Worm (Caenorhabditis elegans) whole organism, L4 larva: ENCODE measurements around the gene vha-7.
A peak's percentile ranks its signal among the peaks of the same experiment; 100 is the strongest.
"Not testable (repeated sequence)": the region's sequence is repeated elsewhere in the genome, so short reads cannot be mapped to it uniquely, and the experiment has no call there.

ENCODE experiments used
- Y5F2A.4 ChIP-seq: fragments of 200-800 bp; sonication (Bioruptor generic); optimal IDR thresholded peaks from 2 replicates; lab custom pipeline; 2018; ENCODE audit warnings: mild to moderate bottlenecking, missing genetic modification characterization, missing compliant biosample characterization
- Y75B8A.6 ChIP-seq: fragments of 200-800 bp; sonication (Bioruptor generic); IDR thresholded peaks from 2 replicates; pipeline ENCODE4 v1.3.6; 2022; ENCODE audit warnings: missing genetic modification reagents, missing genetic modification characterization, missing compliant biosample characterization
- ZK546.5 ChIP-seq, 2 experiments: sonication (generic microtip); optimal IDR thresholded peaks; 2 replicates each; lab custom pipeline; 2017; ENCODE audit warnings: missing biosample characterization in 2 of 2, missing genetic modification characterization in 2 of 2
- attf-4 ChIP-seq: sonication (generic microtip); optimal IDR thresholded peaks from 3 replicates; lab custom pipeline; 2017; ENCODE audit warnings: missing biosample characterization, missing genetic modification characterization
- cey-2 ChIP-seq: sonication (generic microtip); optimal IDR thresholded peaks from 3 replicates; lab custom pipeline; 2017; ENCODE audit warnings: missing genetic modification characterization, mild to moderate bottlenecking, missing compliant biosample characterization, antibody characterized with exemption, borderline replicate concordance; ENCODE audit not compliant: insufficient read depth
- daf-8 ChIP-seq: fragments of 200-800 bp; sonication (Bioruptor generic); IDR thresholded peaks from 2 replicates; pipeline ENCODE4 v1.3.6; 2022; ENCODE audit warnings: missing genetic modification characterization, missing compliant biosample characterization
- dpl-1 ChIP-seq: fragments of 150-350 bp; optimal IDR thresholded peaks from 2 replicates; lab custom pipeline; 2014; ENCODE audit warnings: missing biosample characterization, missing genetic modification reagents, missing genetic modification characterization
- fkh-10 ChIP-seq: fragments of 150-350 bp; optimal IDR thresholded peaks from 2 replicates; lab custom pipeline; 2014; ENCODE audit warnings: missing biosample characterization, missing genetic modification reagents, missing genetic modification characterization
- hif-1 ChIP-seq, 2 experiments: sonication (generic microtip); optimal IDR thresholded peaks; 2 replicates each; lab custom pipeline; 2016 to 2017; ENCODE audit warnings: missing compliant biosample characterization in 2 of 2, missing genetic modification characterization in 2 of 2, missing genetic modification reagents in 2 of 2, missing genotype in 2 of 2, mild to moderate bottlenecking in 1 of 2
- hlh-11 ChIP-seq: fragments of 200-800 bp; sonication (Bioruptor generic); optimal IDR thresholded peaks from 2 replicates; lab custom pipeline; 2018; ENCODE audit warnings: mild to moderate bottlenecking, missing genetic modification characterization, missing compliant biosample characterization
- hlh-30 ChIP-seq: sonication (generic microtip); optimal IDR thresholded peaks from 2 replicates; lab custom pipeline; 2017; ENCODE audit warnings: antibody characterized with exemption, mild to moderate bottlenecking, missing genetic modification characterization, missing compliant biosample characterization; ENCODE audit not compliant: insufficient read depth
- jun-1 ChIP-seq: fragments of 150-350 bp; optimal IDR thresholded peaks from 2 replicates; lab custom pipeline; 2014; ENCODE audit warnings: missing biosample characterization, missing genetic modification reagents, missing genetic modification characterization
- lim-7 ChIP-seq: fragments of 200-800 bp; sonication (Bioruptor generic); IDR thresholded peaks from 2 replicates; pipeline ENCODE4 v1.3.6; 2022; ENCODE audit warnings: missing genetic modification characterization, missing compliant biosample characterization
- lin-13 ChIP-seq: fragments of 150-350 bp; optimal IDR thresholded peaks from 2 replicates; lab custom pipeline; 2014; ENCODE audit warnings: missing biosample characterization, missing genetic modification reagents, missing genetic modification characterization
- lsy-2 ChIP-seq, 2 experiments: fragments of 150-350 bp in 1 of 2; sonication (generic microtip) in 1 of 2; optimal IDR thresholded peaks; 2 replicates each; lab custom pipeline; 2014 to 2017; ENCODE audit warnings: missing biosample characterization in 2 of 2, missing genetic modification characterization in 2 of 2
- mdl-1 ChIP-seq, 2 experiments: fragments of 150-350 bp in 1 of 2; sonication (generic microtip) in 1 of 2; optimal IDR thresholded peaks; 2 replicates each; lab custom pipeline; 2014 to 2017; ENCODE audit warnings: missing biosample characterization in 2 of 2, missing genetic modification characterization in 2 of 2
- mdt-29 ChIP-seq: fragments of 200-800 bp; sonication (Bioruptor generic); IDR thresholded peaks from 2 replicates; pipeline ENCODE4 v1.3.6; 2022; ENCODE audit warnings: missing genetic modification reagents, missing genetic modification characterization, missing compliant biosample characterization
- mep-1 ChIP-seq: fragments of 150-350 bp; sonication (generic microtip); optimal IDR thresholded peaks from 3 replicates; lab custom pipeline; 2014; ENCODE audit warnings: missing biosample characterization, missing genetic modification characterization
- mxl-2 ChIP-seq: fragments of 200-800 bp; sonication (Bioruptor generic); conservative IDR thresholded peaks from 2 replicates; pipeline ENCODE4 v1.3.6; 2022; ENCODE audit warnings: missing genetic modification reagents, missing genetic modification characterization, missing compliant biosample characterization
- mxl-3 ChIP-seq: fragments of 200-800 bp; sonication (Bioruptor generic); optimal IDR thresholded peaks from 2 replicates; lab custom pipeline; 2018; ENCODE audit warnings: mild to moderate bottlenecking, missing genetic modification characterization, missing compliant biosample characterization
- nhr-10 ChIP-seq: fragments of 150-350 bp; optimal IDR thresholded peaks from 2 replicates; lab custom pipeline; 2014; ENCODE audit warnings: missing biosample characterization, missing genetic modification characterization
- nhr-11 ChIP-seq: fragments of 150-350 bp; optimal IDR thresholded peaks from 2 replicates; lab custom pipeline; 2014; ENCODE audit warnings: missing biosample characterization, missing genetic modification characterization
- nhr-111 ChIP-seq: fragments of 200-800 bp; sonication (Bioruptor generic); optimal IDR thresholded peaks from 2 replicates; lab custom pipeline; 2018; ENCODE audit warnings: mild to moderate bottlenecking, missing genetic modification characterization, missing compliant biosample characterization
- nhr-25 ChIP-seq: sonication (generic microtip); optimal IDR thresholded peaks from 2 replicates; lab custom pipeline; 2017; ENCODE audit warnings: missing genetic modification characterization, mild to moderate bottlenecking, missing compliant biosample characterization, antibody characterized with exemption, moderate library complexity, borderline replicate concordance; ENCODE audit not compliant: insufficient read depth
- nhr-28 ChIP-seq: fragments of 150-350 bp; optimal IDR thresholded peaks from 2 replicates; lab custom pipeline; 2014; ENCODE audit warnings: missing biosample characterization, missing genetic modification characterization
- nhr-6 ChIP-seq: fragments of 150-350 bp; optimal IDR thresholded peaks from 2 replicates; lab custom pipeline; 2014; ENCODE audit warnings: missing biosample characterization, missing genetic modification characterization
- nhr-76 ChIP-seq: fragments of 150-350 bp; optimal IDR thresholded peaks from 2 replicates; lab custom pipeline; 2014; ENCODE audit warnings: missing biosample characterization, missing genetic modification characterization
- rbr-2 ChIP-seq: sonication (generic microtip); optimal IDR thresholded peaks from 2 replicates; lab custom pipeline; 2016; ENCODE audit warnings: missing genotype, missing genetic modification characterization, missing compliant biosample characterization
- sdz-12 ChIP-seq: fragments of 200-800 bp; sonication (Bioruptor generic); optimal IDR thresholded peaks from 2 replicates; lab custom pipeline; 2018; ENCODE audit warnings: mild to moderate bottlenecking, missing genetic modification characterization, missing compliant biosample characterization
- set-16 ChIP-seq: fragments of 200-800 bp; sonication (Bioruptor generic); IDR thresholded peaks from 2 replicates; pipeline ENCODE4 v1.3.6; 2022; ENCODE audit warnings: missing genetic modification reagents, missing genetic modification characterization, missing compliant biosample characterization
- unc-39 ChIP-seq: sonication (generic microtip); optimal IDR thresholded peaks from 2 replicates; lab custom pipeline; 2017; ENCODE audit warnings: missing biosample characterization, missing genetic modification characterization
- unc-62 ChIP-seq, 3 experiments: fragments of 150-350 bp in 1 of 3; sonication (generic microtip); optimal IDR thresholded peaks in 2 of 3; peaks in 1 of 3; 1 replicate in 1 of 3; 2 replicates in 2 of 3; lab custom pipeline; 2014 to 2017; ENCODE audit warnings: missing biosample characterization in 3 of 3, missing genetic modification characterization in 3 of 3, missing genetic modification reagents in 3 of 3, missing genotype in 1 of 3
- zfp-2 ChIP-seq: sonication (generic microtip); optimal IDR thresholded peaks from 2 replicates; lab custom pipeline; 2016; ENCODE audit warnings: mild to moderate bottlenecking, missing genetic modification characterization, missing compliant biosample characterization
- zfp-3 ChIP-seq: fragments of 200-800 bp; sonication (Bioruptor generic); conservative IDR thresholded peaks from 2 replicates; pipeline ENCODE4 v1.3.6; 2022; ENCODE audit warnings: missing genetic modification reagents, missing genetic modification characterization, missing compliant biosample characterization

vha-7 gene

DNA sequence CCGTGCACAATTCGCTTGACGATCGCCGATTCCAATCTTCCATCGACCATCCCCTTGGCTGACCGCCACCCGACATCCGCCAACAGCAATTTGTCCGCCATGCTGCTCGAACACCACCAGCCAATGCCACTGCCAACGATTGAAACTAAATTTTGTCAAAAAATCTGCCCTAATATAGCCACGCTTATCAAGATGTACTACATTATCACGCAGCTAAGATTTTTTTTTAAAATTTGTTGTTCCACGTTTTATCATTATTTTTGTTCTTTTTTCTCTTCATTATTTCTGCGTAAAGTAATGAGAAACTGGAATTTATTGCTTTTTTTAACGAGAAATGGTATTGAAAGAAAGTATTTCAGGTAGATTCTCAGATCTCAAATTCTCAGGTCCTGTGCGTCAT, 951 bp upstream of the vha-7 start, which contains the start of gene C26H9A.3:
C26H9A.3 (minus strand) TSS at position 101 of the 400 bp plus-strand sequence.
- TF ChIP-seq Y75B8A.6; mxl-3 (GFP tag; lab: Kevin White, UChicago); Y5F2A.4: not testable (repeated sequence)

DNA sequence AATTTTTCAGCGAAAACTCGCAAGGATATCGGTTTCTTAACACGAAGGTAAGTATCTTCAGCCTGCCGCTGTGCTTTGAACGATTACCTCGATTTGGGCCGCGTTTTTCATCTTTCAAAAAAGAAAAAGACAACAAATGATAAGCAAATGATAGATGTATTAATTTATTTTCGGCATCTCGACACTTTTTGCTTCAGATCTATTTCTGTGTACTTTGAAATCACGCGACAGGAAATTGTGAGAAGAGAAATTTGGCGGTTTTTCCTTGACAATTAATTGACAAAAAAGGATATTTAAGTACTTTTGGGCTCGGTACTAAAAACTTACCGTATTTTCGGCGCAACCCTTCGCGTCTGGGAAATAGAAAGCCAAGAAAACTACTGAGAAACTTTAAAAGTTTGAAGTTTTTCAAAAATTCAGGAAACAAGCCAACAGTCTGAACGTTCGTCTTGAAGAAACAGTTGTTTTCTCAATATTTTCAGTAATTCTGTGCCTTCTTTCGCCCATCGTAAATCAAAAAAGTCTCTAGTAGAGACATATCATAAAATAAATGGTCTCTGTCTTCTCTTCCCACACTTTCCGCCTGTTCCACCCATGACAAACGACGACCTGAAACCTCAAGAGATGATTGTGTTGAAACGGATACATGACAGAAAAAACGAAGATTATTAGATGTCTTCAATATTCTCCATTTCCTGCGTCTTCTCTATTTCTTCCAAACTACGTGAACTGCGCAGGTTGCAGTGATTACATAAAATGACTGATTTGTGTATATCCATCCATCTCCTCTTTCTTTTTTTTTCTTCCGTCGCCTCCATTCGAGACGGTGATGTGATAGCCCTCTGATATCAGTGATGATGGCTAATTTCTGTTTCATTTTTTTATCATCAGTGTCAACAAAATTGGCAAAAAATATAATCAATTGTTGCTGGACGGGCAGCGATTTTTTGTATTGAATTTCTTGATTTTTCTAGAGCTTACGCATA, 906 bp downstream of the vha-7 start:
- TF ChIP-seq mxl-3 (GFP tag; lab: Kevin White, UChicago): peak; percentile 57
- TF ChIP-seq unc-62 (GFP tag; optimal IDR thresholded peaks at IDR 0.05 in 1 of 2; lab: Kevin White, UChicago): peak in 1 of 2 experiments; percentile 95
- TF ChIP-seq unc-62 (tag; optimal IDR thresholded peaks at IDR 0.05; lab: Kevin White, UChicago): no peak
- TF ChIP-seq nhr-28 (tag; lab: Kevin White, UChicago): peak; percentile 50
- TF ChIP-seq nhr-6: no peak
- TF ChIP-seq, all 104 proteins: peak for 3

DNA sequence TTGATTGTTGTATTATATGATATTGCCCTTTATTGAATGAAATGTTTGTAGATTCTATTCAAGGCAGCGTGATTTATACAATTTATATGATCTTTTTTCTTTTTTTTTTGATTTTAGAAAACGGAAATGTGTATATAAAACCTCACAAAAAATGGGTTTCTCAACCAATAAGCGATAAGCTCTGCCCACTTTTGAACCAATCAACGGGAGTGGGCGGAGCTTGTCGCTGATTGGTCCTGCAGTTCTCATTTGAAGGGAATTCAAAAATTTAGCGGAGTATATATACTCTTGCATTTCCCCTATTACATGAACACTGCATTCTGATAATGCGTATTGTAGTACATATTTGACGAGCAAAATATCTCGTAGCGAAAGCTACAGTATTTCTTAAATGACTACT, 10.3 kb downstream of the vha-7 start:
- TF ChIP-seq zfp-3 (GFP tag; lab: Robert Waterston, UW): no peak
- no peak for TF ChIP-seq mep-1
- TF ChIP-seq daf-8 (GFP tag; lab: Robert Waterston, UW): no peak
- no peak for TF ChIP-seq hlh-30 (tag; lab: Kevin White, UChicago)
- TF ChIP-seq lin-13 (GFP tag; lab: Kevin White, UChicago): no peak
- TF ChIP-seq sdz-12: no peak

DNA sequence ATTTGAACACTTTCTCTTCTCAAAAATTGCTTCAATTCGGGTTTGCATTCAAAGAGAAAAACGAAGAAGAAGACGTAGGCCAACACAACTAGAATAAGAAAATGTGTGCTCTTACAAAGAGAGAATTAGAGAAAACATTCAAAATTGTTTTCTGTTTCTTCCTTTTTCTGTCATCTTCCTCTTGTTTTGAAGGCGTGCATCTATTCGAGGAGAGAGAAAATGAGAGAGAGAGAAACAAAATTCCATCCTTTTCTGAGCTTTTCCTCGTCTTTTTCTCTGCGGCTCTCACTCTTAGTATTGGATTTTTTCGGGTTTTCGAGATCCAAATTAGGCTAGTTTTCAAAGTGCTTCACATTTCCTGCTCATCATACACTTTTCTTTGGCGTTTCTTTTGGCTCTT, 11.3 kb downstream of the vha-7 start:
- peak; percentile 97 for TF ChIP-seq fkh-10 (GFP tag; lab: Kevin White, UChicago)
- TF ChIP-seq hlh-11 (tag; lab: Kevin White, UChicago): no peak
- TF ChIP-seq nhr-111 (GFP tag; lab: Kevin White, UChicago): no peak
- TF ChIP-seq mxl-2 (GFP tag; lab: Robert Waterston, UW): no peak
- TF ChIP-seq nhr-10 (tag; lab: Kevin White, UChicago): no peak
- peak; percentile 39 for TF ChIP-seq dpl-1
- TF ChIP-seq set-16 (GFP tag; lab: Robert Waterston, UW): no peak
- TF ChIP-seq zfp-2 (tag; lab: Kevin White, UChicago): no peak
- no peak for TF ChIP-seq nhr-11
- TF ChIP-seq cey-2 (tag; lab: Kevin White, UChicago): no peak
- TF ChIP-seq mep-1: peak; percentile 53
- TF ChIP-seq mdl-1 (tag; optimal IDR thresholded peaks at IDR 0.05; lab: Kevin White, UChicago): peak in 1 of 2 experiments; percentile 58
- TF ChIP-seq sdz-12: no peak
- TF ChIP-seq nhr-25 (tag; lab: Kevin White, UChicago): no peak
- TF ChIP-seq jun-1 (tag; lab: Kevin White, UChicago): no peak
- peak in 1 of 2 experiments; percentile 78 for TF ChIP-seq lsy-2 (tag; optimal IDR thresholded peaks at IDR 0.05; lab: Kevin White, UChicago)
- peak; percentile 35 for TF ChIP-seq hlh-30 (tag; lab: Kevin White, UChicago)
- TF ChIP-seq nhr-76: no peak
- no peak for TF ChIP-seq mdt-29 (GFP tag; lab: Robert Waterston, UW)
- peak; percentile 63 for TF ChIP-seq rbr-2
- no peak for TF ChIP-seq ZK546.5 (tag; optimal IDR thresholded peaks at IDR 0.05; lab: Kevin White, UChicago)
- no peak for TF ChIP-seq lim-7 (GFP tag; lab: Robert Waterston, UW)
- TF ChIP-seq hif-1 (tag; optimal IDR thresholded peaks at IDR 0.05; lab: Kevin White, UChicago): no peak
- no peak for TF ChIP-seq attf-4 (tag; lab: Kevin White, UChicago)
- no peak for TF ChIP-seq unc-39 (tag; lab: Kevin White, UChicago)
- TF ChIP-seq, all 104 proteins: peak for 7
